Fruit fly (Drosophila melanogaster) whole organism, adult: ENCODE measurements around the gene CG11920.

Experiments used
- CG12768 ChIP-seq: fragments of 200-800 bp; sonication (Bioruptor generic); optimal IDR thresholded peaks from 2 replicates; lab custom pipeline; 2017; ENCODE audit warnings: missing biosample characterization, missing genetic modification characterization, mild to moderate bottlenecking, moderate library complexity, missing genetic modification reagents
- CG14711 ChIP-seq: fragments of 200-800 bp; sonication (Bioruptor generic); optimal IDR thresholded peaks from 2 replicates; lab custom pipeline; 2018; ENCODE audit warnings: missing biosample characterization, mild to moderate bottlenecking, missing genetic modification characterization, moderate library complexity
- CG1620 ChIP-seq: fragments of 200-800 bp; sonication (Bioruptor generic); optimal IDR thresholded peaks from 2 replicates; lab custom pipeline; 2016; ENCODE audit warnings: missing biosample characterization, missing genetic modification characterization
- CG33017 ChIP-seq: fragments of 200-800 bp; sonication (Bioruptor generic); optimal IDR thresholded peaks from 2 replicates; lab custom pipeline; 2018; ENCODE audit warnings: missing biosample characterization, mild to moderate bottlenecking, missing genetic modification characterization, moderate library complexity
- CG7045 ChIP-seq: fragments of 200-800 bp; sonication (Bioruptor generic); optimal IDR thresholded peaks from 2 replicates; lab custom pipeline; 2017; ENCODE audit warnings: missing biosample characterization, mild to moderate bottlenecking, missing genetic modification characterization
- CG7101 ChIP-seq: fragments of 200-800 bp; sonication (Bioruptor generic); optimal IDR thresholded peaks from 2 replicates; lab custom pipeline; 2018; ENCODE audit warnings: missing biosample characterization, mild to moderate bottlenecking, missing genetic modification characterization, moderate library complexity
- Hr96 ChIP-seq: fragments of 200-800 bp; sonication (Bioruptor generic); optimal IDR thresholded peaks from 2 replicates; lab custom pipeline; 2016; ENCODE audit warnings: missing biosample characterization, missing genetic modification characterization
- bab1 ChIP-seq: fragments of 200-800 bp; sonication (Bioruptor generic); optimal IDR thresholded peaks from 3 replicates; lab custom pipeline; 2019; ENCODE audit warnings: missing biosample characterization, mild to moderate bottlenecking, missing genetic modification characterization, moderate library complexity
- cnc ChIP-seq, 2 experiments: fragments of >200 bp; optimal IDR thresholded peaks; 2 replicates each; lab custom pipeline; 2017
- kay ChIP-seq: fragments of 200-800 bp; sonication (Bioruptor generic); peaks from one replicate; lab custom pipeline; 2016; ENCODE audit warnings: missing biosample characterization, missing genetic modification characterization, borderline replicate concordance
- pad ChIP-seq: fragments of 200-800 bp; sonication (Bioruptor generic); optimal IDR thresholded peaks from 3 replicates; lab custom pipeline; 2017; ENCODE audit warnings: missing biosample characterization, missing genetic modification characterization, mild to moderate bottlenecking, moderate library complexity, missing genetic modification reagents
- tj ChIP-seq: fragments of 200-800 bp; sonication (Bioruptor generic); optimal IDR thresholded peaks from 3 replicates; lab custom pipeline; 2017; ENCODE audit warnings: missing biosample characterization, mild to moderate bottlenecking, missing genetic modification characterization, moderate library complexity

DNA sequence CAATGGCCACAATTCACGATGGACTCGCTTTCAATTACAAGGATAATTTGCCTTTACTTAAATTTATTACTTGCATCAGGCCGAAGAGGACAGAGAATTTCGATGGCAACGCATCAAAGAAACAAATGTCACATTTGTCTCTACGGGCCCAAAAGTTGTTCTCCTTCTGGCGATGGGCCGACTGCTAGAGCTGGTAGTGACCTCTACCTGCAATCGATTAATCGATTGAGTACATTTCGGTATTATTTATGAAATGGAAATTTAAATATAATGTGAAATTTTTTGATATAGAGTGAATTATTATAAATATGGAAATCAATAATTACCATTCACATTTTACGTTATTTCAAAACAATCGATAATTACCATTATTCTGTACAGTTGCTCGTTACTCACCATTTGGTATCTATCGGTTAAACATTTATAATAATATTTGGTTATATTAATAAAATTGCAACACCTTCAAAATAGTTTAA, 48.1 kb downstream of the CG11920 start, which contains the start of the genes CG31510 and TTLL5:
- TF ChIP-seq cnc (optimal IDR thresholded peaks at IDR 0.05; lab: Kevin White, UChicago): no peak
- no peak for TF ChIP-seq CG14711 (tag; lab: Kevin White, UChicago)
- no peak for TF ChIP-seq CG7101 (tag; lab: Kevin White, UChicago)
- no peak for TF ChIP-seq CG12768
- no peak for TF ChIP-seq CG1620 (GFP tag; lab: Kevin White, UChicago)
- no peak for TF ChIP-seq Hr96 (GFP tag; lab: Kevin White, UChicago)
- no peak for TF ChIP-seq tj
- TF ChIP-seq CG7045 (GFP tag; lab: Kevin White, UChicago): no peak
- TF ChIP-seq bab1: peak; percentile 37
- no peak for TF ChIP-seq pad (GFP tag; lab: Kevin White, UChicago)
- TF ChIP-seq kay (GFP tag; lab: Kevin White, UChicago): no peak
- TF ChIP-seq CG33017 (tag; lab: Kevin White, UChicago): no peak
